Worm (Caenorhabditis elegans): ENCODE results near the gene ceeh-2.

DNA sequence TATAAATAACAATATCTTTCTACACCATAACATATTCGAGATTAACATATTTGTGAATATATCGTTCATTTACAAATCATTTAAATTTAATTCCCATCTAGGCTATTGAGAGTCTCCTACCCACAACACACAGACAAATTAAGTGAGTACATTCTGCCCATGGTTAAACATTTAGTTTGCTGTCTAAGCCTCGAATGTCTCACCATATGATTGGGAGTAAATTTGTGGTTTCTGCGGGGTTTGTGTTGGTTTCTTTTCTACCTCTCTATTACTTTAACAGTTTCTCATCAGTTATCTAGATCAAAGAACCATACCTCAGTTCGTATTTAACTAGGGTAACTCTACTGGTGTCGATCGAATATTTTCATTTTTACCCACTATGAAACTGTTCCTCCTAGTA lies 40.7 kb upstream of the ceeh-2 start, which contains the start of gene ugt-2:
- no peak for TF ChIP-seq tra-4 (tag; optimal IDR thresholded peaks at IDR 0.05)
- no peak for TF ChIP-seq ceh-36 (tag; optimal IDR thresholded peaks at IDR 0.05)
- no peak for TF ChIP-seq hnd-1 (tag; optimal IDR thresholded peaks at IDR 0.05)
- no peak for TF ChIP-seq flt-1 (GFP tag; IDR thresholded peaks at IDR 0.05)
- TF ChIP-seq tbx-37 (GFP tag; conservative IDR thresholded peaks at IDR 0.05): no peak

All from whole organism, early embryonic.